Fruit fly (Drosophila melanogaster) whole organism, embryonic: ENCODE data around the gene CG43163.

ENCODE experiments used
- B-H2 ChIP-seq: fragments of 200-800 bp; sonication (Bioruptor generic); optimal IDR thresholded peaks from 2 replicates; lab custom pipeline; 2018; ENCODE audit warnings: missing biosample characterization, mild to moderate bottlenecking, missing genetic modification characterization
- Blimp-1 ChIP-seq: fragments of 200-800 bp; sonication (Bioruptor generic); optimal IDR thresholded peaks from 3 replicates; lab custom pipeline; 2018; ENCODE audit warnings: missing biosample characterization, missing genetic modification characterization, mild to moderate bottlenecking, moderate library complexity, missing genetic modification reagents
- CG10543 ChIP-seq: fragments of 200-800 bp; sonication (Bioruptor generic); optimal IDR thresholded peaks from 3 replicates; lab custom pipeline; 2017; ENCODE audit warnings: missing biosample characterization, mild to moderate bottlenecking, missing genetic modification characterization, moderate library complexity
- CG11247 ChIP-seq: fragments of 200-800 bp; sonication (Bioruptor generic); IDR thresholded peaks from 2 replicates; pipeline ENCODE4 v1.3.6; 2022; ENCODE audit warnings: missing biosample characterization, missing genetic modification characterization
- CG12769 ChIP-seq: fragments of 200-800 bp; sonication (Bioruptor generic); optimal IDR thresholded peaks from 2 replicates; lab custom pipeline; 2019; ENCODE audit warnings: missing biosample characterization, mild to moderate bottlenecking, missing genetic modification characterization, moderate library complexity
- CG14441 ChIP-seq: fragments of 200-800 bp; sonication (Bioruptor generic); IDR thresholded peaks from 2 replicates; pipeline ENCODE4 v1.3.6; 2022; ENCODE audit warnings: missing biosample characterization, missing genetic modification characterization
- CG15269 ChIP-seq: fragments of 200-800 bp; sonication (Bioruptor generic); optimal IDR thresholded peaks from 2 replicates; lab custom pipeline; 2018; ENCODE audit warnings: missing biosample characterization, mild to moderate bottlenecking, missing genetic modification characterization, moderate library complexity
- CG16779 ChIP-seq: fragments of 200-800 bp; sonication (Bioruptor generic); IDR thresholded peaks from 2 replicates; pipeline ENCODE4 v1.3.6; 2022; ENCODE audit warnings: missing biosample characterization, missing genetic modification characterization
- CG2199 ChIP-seq: fragments of 200-800 bp; sonication (Bioruptor generic); IDR thresholded peaks from 3 replicates; pipeline ENCODE4 v1.3.6; 2022; ENCODE audit warnings: missing biosample characterization, missing genetic modification characterization
- CG2678 ChIP-seq: fragments of 200-800 bp; sonication (Bioruptor generic); optimal IDR thresholded peaks from 3 replicates; lab custom pipeline; 2019; ENCODE audit warnings: missing biosample characterization, mild to moderate bottlenecking, missing genetic modification characterization, moderate library complexity
- CG30020 ChIP-seq: fragments of 200-800 bp; optimal IDR thresholded peaks from 2 replicates; lab custom pipeline; 2019; ENCODE audit warnings: missing biosample characterization, mild to moderate bottlenecking, missing genetic modification characterization, moderate library complexity
- CG34376 ChIP-seq: fragments of 200-800 bp; sonication (Bioruptor generic); optimal IDR thresholded peaks from 2 replicates; lab custom pipeline; 2018; ENCODE audit warnings: missing biosample characterization, mild to moderate bottlenecking, missing genetic modification characterization
- CG42726 ChIP-seq: fragments of 200-800 bp; sonication (Bioruptor generic); IDR thresholded peaks from 2 replicates; pipeline ENCODE4 v1.3.6; 2022; ENCODE audit warnings: missing biosample characterization, missing genetic modification characterization; ENCODE audit not compliant: partially characterized antibody
- CG4707 ChIP-seq: fragments of 200-800 bp; sonication (Bioruptor generic); optimal IDR thresholded peaks from 2 replicates; lab custom pipeline; 2018; ENCODE audit warnings: missing biosample characterization, mild to moderate bottlenecking, missing genetic modification characterization, moderate library complexity
- CG5953 ChIP-seq: fragments of 200-800 bp; sonication (Bioruptor generic); IDR thresholded peaks from 2 replicates; pipeline ENCODE4 v1.3.6; 2022; ENCODE audit warnings: missing biosample characterization, missing genetic modification characterization
- CG9932 ChIP-seq: fragments of 200-800 bp; sonication (Bioruptor generic); IDR thresholded peaks from 2 replicates; pipeline ENCODE4 v1.3.6; 2022; ENCODE audit warnings: missing biosample characterization, missing genetic modification characterization
- Dbx ChIP-seq: fragments of 200-800 bp; sonication (Bioruptor generic); IDR thresholded peaks from 3 replicates; pipeline ENCODE4 v1.3.6; 2022; ENCODE audit warnings: missing biosample characterization, missing genetic modification characterization
- Drgx ChIP-seq: fragments of 200-800 bp; sonication (Bioruptor generic); IDR thresholded peaks from 2 replicates; pipeline ENCODE4 v1.3.6; 2022; ENCODE audit warnings: missing biosample characterization, missing genetic modification characterization
- Ets65A ChIP-seq: fragments of 200-800 bp; sonication (Bioruptor generic); peaks from one replicate; lab custom pipeline; 2016; ENCODE audit warnings: missing biosample characterization, missing genetic modification characterization
- Fer2 ChIP-seq: fragments of 200-800 bp; sonication (Bioruptor generic); optimal IDR thresholded peaks from 2 replicates; lab custom pipeline; 2018; ENCODE audit warnings: missing biosample characterization, mild to moderate bottlenecking, missing genetic modification characterization, moderate library complexity
- Gug ChIP-seq: fragments of 200-800 bp; sonication (Bioruptor generic); IDR thresholded peaks from 4 replicates; pipeline ENCODE4 v1.3.6; 2022; ENCODE audit warnings: missing biosample characterization, missing genetic modification characterization
- Med ChIP-seq: fragments of 200-800 bp; sonication (Bioruptor generic); peaks from one replicate; lab custom pipeline; 2016; ENCODE audit warnings: missing biosample characterization, missing genetic modification characterization, mild to moderate bottlenecking, inconsistent platforms, moderate library complexity
- NK7.1 ChIP-seq: fragments of 200-800 bp; sonication (Bioruptor generic); optimal IDR thresholded peaks from 3 replicates; lab custom pipeline; 2016; ENCODE audit warnings: missing biosample characterization, missing genetic modification characterization
- Nf-YC ChIP-seq: fragments of 200-800 bp; optimal IDR thresholded peaks from 3 replicates; lab custom pipeline; 2019; ENCODE audit warnings: missing biosample characterization, mild to moderate bottlenecking, missing genetic modification characterization, moderate library complexity
- NfI ChIP-seq: fragments of 200-800 bp; sonication (Bioruptor generic); optimal IDR thresholded peaks from 3 replicates; lab custom pipeline; 2018; ENCODE audit warnings: missing biosample characterization, mild to moderate bottlenecking, missing genetic modification characterization, moderate library complexity
- Oli ChIP-seq: fragments of 200-800 bp; sonication (Bioruptor generic); optimal IDR thresholded peaks from 2 replicates; lab custom pipeline; 2018; ENCODE audit warnings: missing biosample characterization, mild to moderate bottlenecking, missing genetic modification characterization, moderate library complexity
- Rfx ChIP-seq: fragments of 200-800 bp; sonication (Bioruptor generic); IDR thresholded peaks from 2 replicates; pipeline ENCODE4 v1.3.6; 2022; ENCODE audit warnings: missing biosample characterization, missing genetic modification characterization
- br ChIP-seq: fragments of >200 bp; optimal IDR thresholded peaks from 2 replicates; lab custom pipeline; 2017
- bsh ChIP-seq, 2 experiments: fragments of 200-800 bp; sonication (Bioruptor generic); optimal IDR thresholded peaks; 2 replicates each; lab custom pipeline; 2017 to 2018; ENCODE audit warnings: mild to moderate bottlenecking in 2 of 2, missing biosample characterization in 2 of 2, missing genetic modification characterization in 2 of 2, moderate library complexity in 1 of 2
- chinmo ChIP-seq: fragments of 200-800 bp; sonication (Bioruptor generic); IDR thresholded peaks from 4 replicates; pipeline ENCODE4 v1.3.6; 2022; ENCODE audit warnings: missing biosample characterization, missing genetic modification characterization; ENCODE audit not compliant: partially characterized antibody
- crol ChIP-seq: fragments of 200-800 bp; sonication (Bioruptor generic); IDR thresholded peaks from 2 replicates; pipeline ENCODE4 v1.3.6; 2022; ENCODE audit warnings: missing biosample characterization, missing genetic modification characterization
- cwo ChIP-seq: fragments of 200-800 bp; sonication (Bioruptor generic); optimal IDR thresholded peaks from 3 replicates; lab custom pipeline; 2017; ENCODE audit warnings: missing biosample characterization, missing genetic modification characterization, mild to moderate bottlenecking, moderate library complexity, missing genetic modification reagents
- dpn ChIP-seq, 2 experiments: fragments of 200-800 bp; sonication (Bioruptor generic); optimal IDR thresholded peaks; 3 replicates each; lab custom pipeline; 2016; ENCODE audit warnings: missing biosample characterization in 2 of 2, missing genetic modification characterization in 2 of 2
- dysf ChIP-seq: fragments of 200-800 bp; sonication (Bioruptor generic); IDR thresholded peaks from 3 replicates; pipeline ENCODE4 v1.3.6; 2022; ENCODE audit warnings: missing biosample characterization, missing genetic modification characterization
- grau ChIP-seq: fragments of 200-800 bp; optimal IDR thresholded peaks from 3 replicates; lab custom pipeline; 2019; ENCODE audit warnings: missing biosample characterization, mild to moderate bottlenecking, missing genetic modification characterization, moderate library complexity
- gsb ChIP-seq: fragments of 200-800 bp; sonication (Bioruptor generic); IDR thresholded peaks from 2 replicates; pipeline ENCODE4 v1.3.6; 2022; ENCODE audit warnings: missing biosample characterization, missing genetic modification characterization
- her ChIP-seq: fragments of 200-800 bp; sonication (Bioruptor generic); optimal IDR thresholded peaks from 2 replicates; lab custom pipeline; 2016; ENCODE audit warnings: missing biosample characterization, missing genetic modification characterization
- kah ChIP-seq: fragments of 200-800 bp; sonication (Bioruptor generic); optimal IDR thresholded peaks from 2 replicates; lab custom pipeline; 2018; ENCODE audit warnings: missing biosample characterization, mild to moderate bottlenecking, missing genetic modification characterization
- nerfin-1 ChIP-seq: fragments of 200-800 bp; sonication (Bioruptor generic); optimal IDR thresholded peaks from 3 replicates; lab custom pipeline; 2019; ENCODE audit warnings: missing biosample characterization, mild to moderate bottlenecking, missing genetic modification characterization, moderate library complexity
- org-1 ChIP-seq: fragments of 200-800 bp; sonication (Bioruptor generic); optimal IDR thresholded peaks from 2 replicates; lab custom pipeline; 2017; ENCODE audit warnings: missing biosample characterization, missing genetic modification characterization
- p53 ChIP-seq: fragments of 200-800 bp; sonication (Bioruptor generic); optimal IDR thresholded peaks from 2 replicates; lab custom pipeline; 2016; ENCODE audit warnings: missing biosample characterization, missing genetic modification characterization
- pan ChIP-seq, 4 experiments: fragments of >200 bp in 3 of 4; fragments of 200-800 bp in 1 of 4; sonication (Bioruptor generic) in 1 of 4; optimal IDR thresholded peaks in 3 of 4; IDR thresholded peaks in 1 of 4; 2 replicates each; pipeline versions ENCODE4 v1.3.6 to Lab custom; 2017 to 2022; ENCODE audit warnings: missing biosample characterization in 2 of 4, missing genetic modification characterization in 2 of 4, mixed read lengths in 1 of 4
- peb ChIP-seq: fragments of 200-800 bp; sonication (Bioruptor generic); IDR thresholded peaks from 2 replicates; pipeline ENCODE4 v1.3.6; 2022; ENCODE audit warnings: missing biosample characterization, missing genetic modification characterization
- ranshi ChIP-seq: fragments of 200-800 bp; sonication (Bioruptor generic); IDR thresholded peaks from 2 replicates; pipeline ENCODE4 v1.3.6; 2022; ENCODE audit warnings: missing biosample characterization, missing genetic modification characterization
- row ChIP-seq: fragments of 200-800 bp; sonication (Bioruptor generic); IDR thresholded peaks from 3 replicates; pipeline ENCODE4 v1.3.6; 2022; ENCODE audit warnings: missing biosample characterization, missing genetic modification characterization
- sens ChIP-seq: fragments of 200-800 bp; sonication (Bioruptor generic); peaks from one replicate; lab custom pipeline; 2016; ENCODE audit warnings: missing biosample characterization, missing genetic modification characterization
- slbo ChIP-seq: fragments of 200-800 bp; sonication (Bioruptor generic); IDR thresholded peaks from 2 replicates; pipeline ENCODE4 v1.3.6; 2022; ENCODE audit warnings: missing biosample characterization, missing genetic modification characterization
- so ChIP-seq: fragments of 200-800 bp; sonication (Bioruptor generic); IDR thresholded peaks from 3 replicates; pipeline ENCODE4 v1.3.6; 2022; ENCODE audit warnings: missing biosample characterization, missing genetic modification characterization
- sug ChIP-seq: fragments of 200-800 bp; optimal IDR thresholded peaks from 2 replicates; lab custom pipeline; 2019; ENCODE audit warnings: missing biosample characterization, mild to moderate bottlenecking, missing genetic modification characterization, moderate library complexity
- z ChIP-seq: fragments of 200-800 bp; sonication (Bioruptor generic); IDR thresholded peaks from 3 replicates; pipeline ENCODE4 v1.3.6; 2022; ENCODE audit warnings: missing biosample characterization, missing genetic modification characterization
- zfh2 ChIP-seq: fragments of 200-800 bp; sonication (Bioruptor generic); optimal IDR thresholded peaks from 2 replicates; lab custom pipeline; 2016; ENCODE audit warnings: missing biosample characterization, missing genetic modification characterization

CG43163 gene

dm6 chr3L:8553125-8553524 is 46.2 kb upstream of the CG43163 start (continued):
- TF ChIP-seq grau (tag; lab: Kevin White, UChicago) (peak; percentile 91), NK7.1 (GFP tag; lab: Kevin White, UChicago) (no peak), org-1 (peak; percentile 16), row (GFP tag; lab: Robert Waterston, UW) (peak; percentile 61), CG10543 (GFP tag; lab: Kevin White, UChicago) (peak; percentile 81), nerfin-1 (tag; lab: Kevin White, UChicago) (no peak), Nf-YC (tag; lab: Kevin White, UChicago) (peak; percentile 0), z (GFP tag; lab: Robert Waterston, UW) (0 out of 3 replicates have a peak, but pooled peaks have one; percentile 23), Fer2 (tag; lab: Kevin White, UChicago) (no peak), pan (optimal IDR thresholded peaks at IDR 0.05; lab: Kevin White, UChicago) (no peak), pan (GFP tag; optimal IDR thresholded peaks at IDR 0.05 in 1 of 2, IDR thresholded peaks at IDR 0.05 in 1 of 2) (peak in 1 of 2 experiments; percentile 30), Rfx (peak; percentile 60), CG34376 (GFP tag; lab: Kevin White, UChicago) (no peak), ranshi (GFP tag; lab: Robert Waterston, UW) (no peak), Gug (GFP tag; lab: Robert Waterston, UW) (peak; percentile 42; the same call in 2 of the 4 replicates), bsh (GFP tag; optimal IDR thresholded peaks at IDR 0.05; lab: Kevin White, UChicago) (peak in 1 of 2 experiments; percentile 11), Dbx (GFP tag; lab: Robert Waterston, UW) (peak; percentile 44; the same call in 1 of the 3 replicates), br (lab: Kevin White, UChicago) (no peak), CG15269 (tag; lab: Kevin White, UChicago) (peak; percentile 3), CG42726 (no peak), B-H2 (GFP tag; lab: Kevin White, UChicago) (no peak), CG5953 (no peak), CG2678 (tag; lab: Kevin White, UChicago) (peak; percentile 4), CG12769 (tag; lab: Kevin White, UChicago) (peak; percentile 70), CG16779 (GFP tag; lab: Robert Waterston, UW) (0 out of 2 replicates have a peak, but pooled peaks have one; percentile 21), Oli (tag; lab: Kevin White, UChicago) (peak; percentile 18), gsb (GFP tag; lab: Robert Waterston, UW) (peak; percentile 27; the same call in 1 of the 2 replicates), dpn (GFP tag; optimal IDR thresholded peaks at IDR 0.05; lab: Kevin White, UChicago) (peak in 1 of 2 experiments; percentile 2), CG9932 (GFP tag; lab: Robert Waterston, UW) (peak; percentile 56; the same call in 1 of the 2 replicates), her (GFP tag; lab: Kevin White, UChicago) (peak; percentile 13), sug (tag; lab: Kevin White, UChicago) (peak; percentile 6), zfh2 (GFP tag; lab: Kevin White, UChicago) (no peak), slbo (GFP tag; lab: Robert Waterston, UW) (0 out of 2 replicates have a peak, but pooled peaks have one; percentile 34), peb (GFP tag; lab: Robert Waterston, UW) (0 out of 2 replicates have a peak, but pooled peaks have one; percentile 6), kah (GFP tag; lab: Kevin White, UChicago) (peak; percentile 62), cwo (GFP tag; lab: Kevin White, UChicago) (peak; percentile 13), Blimp-1 (GFP tag; lab: Kevin White, UChicago) (peak; percentile 0), CG11247 (no peak), dysf (GFP tag; lab: Robert Waterston, UW) (peak; percentile 50; the same call in 1 of the 3 replicates)

DNA sequence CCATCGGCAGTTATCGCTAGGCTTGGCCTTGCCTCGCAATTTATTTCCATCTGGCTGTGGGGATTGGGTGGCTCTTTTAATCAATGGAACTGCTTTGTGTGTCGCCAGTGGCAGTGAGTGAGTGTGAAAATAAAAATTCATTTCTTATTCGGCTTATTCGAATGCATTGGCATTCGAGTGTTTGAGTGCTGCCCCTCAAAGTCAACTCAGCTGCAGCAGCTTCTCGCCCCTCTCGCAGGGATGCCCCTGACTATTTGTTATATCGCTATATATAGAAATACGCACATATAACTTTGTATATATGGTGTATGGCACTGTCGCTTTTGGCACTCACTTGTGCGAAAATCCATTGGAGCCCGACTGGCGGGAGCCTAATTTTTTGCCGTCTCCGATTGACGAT is 43.9 kb upstream of the CG43163 start:
- TF ChIP-seq CG2199, result 0 out of 3 replicates have a peak, but pooled peaks have one; percentile 24
- TF ChIP-seq Med (GFP tag; lab: Kevin White, UChicago), result peak; percentile 49
- TF ChIP-seq sens (GFP tag; lab: Kevin White, UChicago), result peak; percentile 20
- 0 out of 2 replicates have a peak, but pooled peaks have one; percentile 15 for TF ChIP-seq CG14441
- no peak for TF ChIP-seq p53 (GFP tag; lab: Kevin White, UChicago)
- no peak for TF ChIP-seq NfI (GFP tag; lab: Kevin White, UChicago)
- no peak for TF ChIP-seq CG30020
- TF ChIP-seq Drgx (GFP tag; lab: Robert Waterston, UW), result peak; percentile 20; the same call in 1 of the 2 replicates
- TF ChIP-seq CG4707 (GFP tag; lab: Kevin White, UChicago), result no peak
- 0 out of 3 replicates have a peak, but pooled peaks have one; percentile 12 for TF ChIP-seq so (GFP tag; lab: Robert Waterston, UW)
- TF ChIP-seq crol, result 0 out of 2 replicates have a peak, but pooled peaks have one; percentile 23
- peak; percentile 12 for TF ChIP-seq Ets65A (GFP tag; lab: Kevin White, UChicago)
- 0 out of 4 replicates have a peak, but pooled peaks have one; percentile 44 for TF ChIP-seq chinmo (GFP tag; lab: Robert Waterston, UW)
